Fruit fly (Drosophila melanogaster) whole organism, embryonic: ENCODE data around the gene CG7806.

ENCODE experiments used
- Blimp-1 ChIP-seq: fragments of 200-800 bp; sonication (Bioruptor generic); optimal IDR thresholded peaks from 3 replicates; lab custom pipeline; 2018; ENCODE audit warnings: missing biosample characterization, missing genetic modification characterization, mild to moderate bottlenecking, moderate library complexity, missing genetic modification reagents
- CG10462 ChIP-seq: fragments of 200-800 bp; sonication (Bioruptor generic); optimal IDR thresholded peaks from 2 replicates; lab custom pipeline; 2016; ENCODE audit warnings: missing biosample characterization, missing genetic modification characterization
- CG12104 ChIP-seq: fragments of 200-800 bp; sonication (Bioruptor generic); optimal IDR thresholded peaks from 3 replicates; lab custom pipeline; 2016; ENCODE audit warnings: missing biosample characterization, missing genetic modification characterization
- CG13424 ChIP-seq: fragments of 200-800 bp; sonication (Bioruptor generic); optimal IDR thresholded peaks from 2 replicates; lab custom pipeline; 2019; ENCODE audit warnings: missing biosample characterization, mild to moderate bottlenecking, missing genetic modification characterization, moderate library complexity
- CG13894 ChIP-seq: fragments of 200-800 bp; sonication (Bioruptor generic); optimal IDR thresholded peaks from 3 replicates; lab custom pipeline; 2018; ENCODE audit warnings: missing biosample characterization, mild to moderate bottlenecking, missing genetic modification characterization, moderate library complexity
- CG18599 ChIP-seq: fragments of 200-800 bp; sonication (Bioruptor generic); optimal IDR thresholded peaks from 3 replicates; lab custom pipeline; 2017; ENCODE audit warnings: missing biosample characterization, missing genetic modification characterization, mild to moderate bottlenecking, moderate library complexity, missing genetic modification reagents
- CG18764 ChIP-seq: fragments of 200-800 bp; sonication (Bioruptor generic); optimal IDR thresholded peaks from 3 replicates; lab custom pipeline; 2016; ENCODE audit warnings: missing biosample characterization, missing genetic modification characterization
- CG2678 ChIP-seq: fragments of 200-800 bp; sonication (Bioruptor generic); optimal IDR thresholded peaks from 3 replicates; lab custom pipeline; 2019; ENCODE audit warnings: missing biosample characterization, mild to moderate bottlenecking, missing genetic modification characterization, moderate library complexity
- CG2712 ChIP-seq: fragments of 200-800 bp; optimal IDR thresholded peaks from 3 replicates; lab custom pipeline; 2019; ENCODE audit warnings: missing biosample characterization, mild to moderate bottlenecking, missing genetic modification characterization, moderate library complexity
- CG32767 ChIP-seq: fragments of 200-800 bp; sonication (Bioruptor generic); IDR thresholded peaks from 2 replicates; pipeline ENCODE4 v1.3.6; 2022; ENCODE audit warnings: missing biosample characterization, missing genetic modification characterization
- CG3281 ChIP-seq: fragments of 200-800 bp; sonication (Bioruptor generic); optimal IDR thresholded peaks from 3 replicates; lab custom pipeline; 2017; ENCODE audit warnings: missing biosample characterization, mild to moderate bottlenecking, missing genetic modification characterization
- CG34422 ChIP-seq: fragments of 200-800 bp; sonication (Bioruptor generic); IDR thresholded peaks from 3 replicates; pipeline ENCODE4 v1.3.6; 2022; ENCODE audit warnings: missing biosample characterization, missing genetic modification characterization
- CG3838 ChIP-seq: fragments of 200-800 bp; sonication (Bioruptor generic); optimal IDR thresholded peaks from 3 replicates; lab custom pipeline; 2016; ENCODE audit warnings: missing biosample characterization, missing genetic modification characterization
- CG5245 ChIP-seq: fragments of 200-800 bp; sonication (Bioruptor generic); optimal IDR thresholded peaks from 3 replicates; lab custom pipeline; 2016; ENCODE audit warnings: missing biosample characterization, missing genetic modification characterization
- CG6791 ChIP-seq: fragments of 200-800 bp; sonication (Bioruptor generic); IDR thresholded peaks from 3 replicates; pipeline ENCODE4 v1.3.6; 2022; ENCODE audit warnings: missing biosample characterization, missing genetic modification characterization; ENCODE audit not compliant: partially characterized antibody
- CG7271 ChIP-seq: fragments of 200-800 bp; sonication (Bioruptor generic); optimal IDR thresholded peaks from 2 replicates; lab custom pipeline; 2018; ENCODE audit warnings: missing biosample characterization, mild to moderate bottlenecking, missing genetic modification characterization, moderate library complexity
- CG7372 ChIP-seq: fragments of 200-800 bp; sonication (Bioruptor generic); IDR thresholded peaks from 2 replicates; pipeline ENCODE4 v1.3.6; 2022; ENCODE audit warnings: missing biosample characterization, missing genetic modification characterization
- CG8478 ChIP-seq: fragments of >200 bp; optimal IDR thresholded peaks from 2 replicates; lab custom pipeline; 2018
- CG9817 ChIP-seq: fragments of 200-800 bp; sonication (Bioruptor generic); optimal IDR thresholded peaks from 2 replicates; lab custom pipeline; 2018; ENCODE audit warnings: missing biosample characterization, mild to moderate bottlenecking, missing genetic modification characterization, moderate library complexity
- CTCF ChIP-seq: fragments of 200-800 bp; sonication (Bioruptor generic); optimal IDR thresholded peaks from 2 replicates; lab custom pipeline; 2017; ENCODE audit warnings: missing biosample characterization, mild to moderate bottlenecking, missing genetic modification characterization, moderate library complexity
- D ChIP-seq, 2 experiments: fragments of 200-800 bp in 1 of 2; fragments of >200 bp in 1 of 2; sonication (Bioruptor generic) in 1 of 2; optimal IDR thresholded peaks; 2 replicates in 1 of 2; 3 replicates in 1 of 2; lab custom pipeline; 2017; ENCODE audit warnings: mild to moderate bottlenecking in 1 of 2, missing biosample characterization in 1 of 2, missing genetic modification characterization in 1 of 2, missing genetic modification reagents in 1 of 2
- D19B ChIP-seq: fragments of 200-800 bp; sonication (Bioruptor generic); optimal IDR thresholded peaks from 2 replicates; lab custom pipeline; 2017; ENCODE audit warnings: missing biosample characterization, mild to moderate bottlenecking, missing genetic modification characterization
- Dbx ChIP-seq: fragments of 200-800 bp; sonication (Bioruptor generic); IDR thresholded peaks from 3 replicates; pipeline ENCODE4 v1.3.6; 2022; ENCODE audit warnings: missing biosample characterization, missing genetic modification characterization
- Dip2 ChIP-seq: fragments of 200-800 bp; sonication (Bioruptor generic); IDR thresholded peaks from 2 replicates; pipeline ENCODE4 v1.3.6; 2022; ENCODE audit warnings: missing biosample characterization, missing genetic modification characterization
- Dll ChIP-seq: fragments of 200-800 bp; sonication (Bioruptor generic); IDR thresholded peaks from 4 replicates; pipeline ENCODE4 v1.3.6; 2022; ENCODE audit warnings: missing biosample characterization, missing genetic modification characterization; ENCODE audit not compliant: partially characterized antibody
- Gsc ChIP-seq: fragments of 200-800 bp; sonication (Bioruptor generic); IDR thresholded peaks from 2 replicates; pipeline ENCODE4 v1.3.6; 2022; ENCODE audit warnings: missing biosample characterization, missing genetic modification characterization
- H15 ChIP-seq: fragments of 200-800 bp; sonication (Bioruptor generic); IDR thresholded peaks from 3 replicates; pipeline ENCODE4 v1.3.6; 2022; ENCODE audit warnings: missing biosample characterization, missing genetic modification characterization
- H2.0 ChIP-seq: fragments of 200-800 bp; sonication (Bioruptor generic); IDR thresholded peaks from 2 replicates; pipeline ENCODE4 v1.3.6; 2022; ENCODE audit warnings: missing biosample characterization, missing genetic modification characterization
- Hr3 ChIP-seq: fragments of 200-800 bp; sonication (Bioruptor generic); optimal IDR thresholded peaks from 3 replicates; lab custom pipeline; 2016; ENCODE audit warnings: missing biosample characterization, missing genetic modification characterization
- Hsf ChIP-seq: fragments of 200-800 bp; sonication (Bioruptor generic); optimal IDR thresholded peaks from 3 replicates; lab custom pipeline; 2016; ENCODE audit warnings: missing biosample characterization, missing genetic modification characterization
- Lhr ChIP-seq: fragments of 200-800 bp; sonication (Bioruptor generic); optimal IDR thresholded peaks from 3 replicates; lab custom pipeline; 2017; ENCODE audit warnings: mild to moderate bottlenecking, missing biosample characterization, missing genetic modification reagents, missing genetic modification characterization
- Meics ChIP-seq: fragments of 200-800 bp; sonication (Bioruptor generic); optimal IDR thresholded peaks from 2 replicates; lab custom pipeline; 2017; ENCODE audit warnings: missing biosample characterization, mild to moderate bottlenecking, missing genetic modification characterization
- ac ChIP-seq: fragments of 200-800 bp; sonication (Bioruptor generic); optimal IDR thresholded peaks from 3 replicates; lab custom pipeline; 2017; ENCODE audit warnings: missing biosample characterization, mild to moderate bottlenecking, missing genetic modification characterization
- bcd ChIP-seq: fragments of 200-800 bp; sonication (Bioruptor generic); optimal IDR thresholded peaks from 2 replicates; lab custom pipeline; 2017; ENCODE audit warnings: missing biosample characterization, mild to moderate bottlenecking, missing genetic modification characterization
- bsh ChIP-seq, 2 experiments: fragments of 200-800 bp; sonication (Bioruptor generic); optimal IDR thresholded peaks; 2 replicates each; lab custom pipeline; 2017 to 2018; ENCODE audit warnings: mild to moderate bottlenecking in 2 of 2, missing biosample characterization in 2 of 2, missing genetic modification characterization in 2 of 2, moderate library complexity in 1 of 2
- chn ChIP-seq: fragments of 200-800 bp; sonication (Bioruptor generic); optimal IDR thresholded peaks from 2 replicates; lab custom pipeline; 2016; ENCODE audit warnings: missing biosample characterization, missing genetic modification characterization
- dati ChIP-seq: fragments of 200-800 bp; sonication (Bioruptor generic); IDR thresholded peaks from 2 replicates; pipeline ENCODE4 v1.3.6; 2022; ENCODE audit warnings: missing biosample characterization, missing genetic modification characterization
- gcm2 ChIP-seq: fragments of 200-800 bp; sonication (Bioruptor generic); optimal IDR thresholded peaks from 2 replicates; lab custom pipeline; 2016; ENCODE audit warnings: missing biosample characterization, missing genetic modification characterization
- hbn ChIP-seq: fragments of 200-800 bp; sonication (Bioruptor generic); IDR thresholded peaks from 2 replicates; pipeline ENCODE4 v1.3.6; 2022; ENCODE audit warnings: missing biosample characterization, missing genetic modification characterization; ENCODE audit not compliant: partially characterized antibody
- nerfin-1 ChIP-seq: fragments of 200-800 bp; sonication (Bioruptor generic); optimal IDR thresholded peaks from 3 replicates; lab custom pipeline; 2019; ENCODE audit warnings: missing biosample characterization, mild to moderate bottlenecking, missing genetic modification characterization, moderate library complexity
- nom ChIP-seq: fragments of 200-800 bp; sonication (Bioruptor generic); optimal IDR thresholded peaks from 2 replicates; lab custom pipeline; 2017; ENCODE audit warnings: missing biosample characterization, missing genetic modification characterization, mild to moderate bottlenecking, moderate library complexity, missing genetic modification reagents
- peb ChIP-seq: fragments of 200-800 bp; sonication (Bioruptor generic); IDR thresholded peaks from 2 replicates; pipeline ENCODE4 v1.3.6; 2022; ENCODE audit warnings: missing biosample characterization, missing genetic modification characterization
- sc ChIP-seq, 3 experiments: fragments of >200 bp in 2 of 3; fragments of 200-800 bp in 1 of 3; sonication (Bioruptor generic) in 1 of 3; optimal IDR thresholded peaks; 2 replicates in 2 of 3; 3 replicates in 1 of 3; lab custom pipeline; 2017; ENCODE audit warnings: mild to moderate bottlenecking in 1 of 3, missing biosample characterization in 1 of 3, missing genetic modification characterization in 1 of 3, missing genetic modification reagents in 1 of 3
- sens-2 ChIP-seq: fragments of 200-800 bp; sonication (Bioruptor generic); IDR thresholded peaks from 2 replicates; pipeline ENCODE4 v1.3.6; 2022; ENCODE audit warnings: missing biosample characterization, missing genetic modification characterization
- tap ChIP-seq: fragments of 200-800 bp; optimal IDR thresholded peaks from 3 replicates; lab custom pipeline; 2019; ENCODE audit warnings: missing biosample characterization, mild to moderate bottlenecking, missing genetic modification characterization, moderate library complexity
- vnd ChIP-seq: fragments of 200-800 bp; sonication (Bioruptor generic); IDR thresholded peaks from 3 replicates; pipeline ENCODE4 v1.3.6; 2022; ENCODE audit warnings: missing biosample characterization, missing genetic modification characterization; ENCODE audit not compliant: partially characterized antibody
- zfh1 ChIP-seq: fragments of 200-800 bp; sonication (Bioruptor generic); IDR thresholded peaks from 3 replicates; pipeline ENCODE4 v1.3.6; 2022; ENCODE audit warnings: missing biosample characterization, missing genetic modification characterization
- zfh2 ChIP-seq: fragments of 200-800 bp; sonication (Bioruptor generic); optimal IDR thresholded peaks from 2 replicates; lab custom pipeline; 2016; ENCODE audit warnings: missing biosample characterization, missing genetic modification characterization

Gene CG7806

DNA sequence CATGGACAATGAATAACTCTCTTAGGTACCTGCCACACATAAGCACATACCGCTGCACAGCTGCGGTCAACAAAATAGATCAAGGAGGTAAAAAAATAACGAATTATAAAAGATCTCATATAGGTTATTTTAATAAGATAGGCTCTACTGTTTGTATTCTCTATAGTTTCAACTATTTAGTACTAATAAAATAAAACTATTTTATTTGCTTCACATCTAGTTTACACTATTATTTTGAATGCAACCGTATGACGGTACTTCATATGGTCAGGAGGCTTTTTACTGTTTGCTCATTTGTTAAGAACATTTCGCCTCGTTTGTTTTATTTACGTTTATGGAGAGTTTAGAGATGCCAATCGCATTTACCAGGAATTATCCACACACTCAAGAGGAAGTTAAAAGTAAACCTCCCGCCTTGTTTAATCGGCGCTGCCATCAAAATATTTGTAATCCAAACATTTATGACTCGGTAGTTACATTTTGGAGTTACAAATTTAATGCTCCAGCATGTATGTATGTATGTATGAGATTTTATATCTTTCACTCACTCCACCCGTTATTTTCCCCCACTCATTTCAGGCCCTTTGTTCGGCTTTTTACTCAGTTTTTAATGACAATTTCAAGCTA lies 36.1 kb upstream of the CG7806 start (continued):
- TF ChIP-seq H15 (GFP tag; lab: Robert Waterston, UW), result 0 out of 3 replicates have a peak, but pooled peaks have one; percentile 49
- TF ChIP-seq sc (optimal IDR thresholded peaks at IDR 0.05; lab: Kevin White, UChicago), result no peak
- TF ChIP-seq sc (GFP tag; optimal IDR thresholded peaks at IDR 0.05; lab: Kevin White, UChicago), result peak; percentile 46
- TF ChIP-seq sens-2 (GFP tag; lab: Robert Waterston, UW), result 0 out of 2 replicates have a peak, but pooled peaks have one; percentile 11
- no peak for TF ChIP-seq hbn (GFP tag; lab: Robert Waterston, UW)
- TF ChIP-seq dati, result no peak
- TF ChIP-seq CG2678 (tag; lab: Kevin White, UChicago), result peak; percentile 75
- no peak for TF ChIP-seq Dll (GFP tag; lab: Robert Waterston, UW)
- TF ChIP-seq Dbx (GFP tag; lab: Robert Waterston, UW), result no peak
- peak; percentile 69; the same call in 2 of the 3 replicates for TF ChIP-seq zfh1
- peak; percentile 25 for TF ChIP-seq CG12104
- no peak for TF ChIP-seq Gsc (GFP tag; lab: Robert Waterston, UW)
- peak; percentile 22 for TF ChIP-seq CG3281 (GFP tag; lab: Kevin White, UChicago)
- TF ChIP-seq Lhr (GFP tag; lab: Kevin White, UChicago), result peak; percentile 19
- peak; percentile 45 for TF ChIP-seq chn (GFP tag; lab: Kevin White, UChicago)
- TF ChIP-seq CG6791 (GFP tag; lab: Robert Waterston, UW), result no peak
- peak; percentile 44 for TF ChIP-seq Hr3
- TF ChIP-seq tap, result peak; percentile 63
- TF ChIP-seq CG18599, result peak; percentile 48
- no peak for TF ChIP-seq CG8478 (lab: Kevin White, UChicago)
- no peak for TF ChIP-seq CTCF
- TF ChIP-seq D (optimal IDR thresholded peaks at IDR 0.05; lab: Kevin White, UChicago), result no peak
- peak; percentile 61 for TF ChIP-seq D (GFP tag; optimal IDR thresholded peaks at IDR 0.05; lab: Kevin White, UChicago)
- TF ChIP-seq CG9817, result peak; percentile 19
- TF ChIP-seq ac (GFP tag; lab: Kevin White, UChicago), result peak; percentile 59
- TF ChIP-seq Dip2 (GFP tag; lab: Robert Waterston, UW), result no peak
- TF ChIP-seq peb (GFP tag; lab: Robert Waterston, UW), result peak; percentile 28; the same call in 1 of the 2 replicates
- TF ChIP-seq CG2712 (tag; lab: Kevin White, UChicago), result peak; percentile 89
- TF ChIP-seq CG3838 (GFP tag; lab: Kevin White, UChicago), result no peak
- TF ChIP-seq bcd (GFP tag; lab: Kevin White, UChicago), result peak; percentile 53
- peak; percentile 44 for TF ChIP-seq Meics (GFP tag; lab: Kevin White, UChicago)
- peak; percentile 70 for TF ChIP-seq Blimp-1 (GFP tag; lab: Kevin White, UChicago)
- peak; percentile 15 for TF ChIP-seq nom (GFP tag; lab: Kevin White, UChicago)
- peak; percentile 67 for TF ChIP-seq Hsf (GFP tag; lab: Kevin White, UChicago)
- no peak for TF ChIP-seq zfh2
- TF ChIP-seq nerfin-1 (tag; lab: Kevin White, UChicago), result peak; percentile 56
- TF ChIP-seq CG18764 (GFP tag; lab: Kevin White, UChicago), result peak; percentile 17
- peak; percentile 29 for TF ChIP-seq gcm2
- TF ChIP-seq CG5245 (GFP tag; lab: Kevin White, UChicago), result peak; percentile 4
- peak; percentile 85 for TF ChIP-seq CG7271 (tag; lab: Kevin White, UChicago)
- peak; percentile 47; the same call in 1 of the 2 replicates for TF ChIP-seq CG32767 (GFP tag; lab: Robert Waterston, UW)
- TF ChIP-seq CG7372, result peak; percentile 16; the same call in 1 of the 2 replicates
- peak in 1 of 2 experiments; percentile 85 for TF ChIP-seq bsh (GFP tag; optimal IDR thresholded peaks at IDR 0.05; lab: Kevin White, UChicago)
- peak; percentile 21 for TF ChIP-seq D19B (GFP tag; lab: Kevin White, UChicago)
- TF ChIP-seq CG13894 (tag; lab: Kevin White, UChicago), result no peak
- TF ChIP-seq vnd, result no peak
- peak; percentile 42 for TF ChIP-seq CG10462 (GFP tag; lab: Kevin White, UChicago)
- TF ChIP-seq CG34422 (GFP tag; lab: Robert Waterston, UW), result 0 out of 3 replicates have a peak, but pooled peaks have one; percentile 41
- peak; percentile 56 for TF ChIP-seq H2.0 (GFP tag; lab: Robert Waterston, UW)
- peak; percentile 64 for TF ChIP-seq CG13424 (tag; lab: Kevin White, UChicago)
